Fruit fly (Drosophila melanogaster): ENCODE measurements around the gene chp.

dm6 chr3R:31248245-31248644, 37.7 kb upstream of the chp start:
- TF ChIP-seq Myc (optimal IDR thresholded peaks at IDR 0.05), result no peak
- TF ChIP-seq psq (optimal IDR thresholded peaks at IDR 0.05), result no peak
- no peak for TF ChIP-seq insv (optimal IDR thresholded peaks at IDR 0.05)
- no peak for TF ChIP-seq Sin3A (optimal IDR thresholded peaks at IDR 0.05)
- TF ChIP-seq h (optimal IDR thresholded peaks at IDR 0.05), result no peak

All from Kc167 (cell line).